Worm (Caenorhabditis elegans) whole organism, L2 larva: ENCODE measurements around the gene snt-2.

Source experiments
- lin-39 ChIP-seq: fragments of 150-350 bp; optimal IDR thresholded peaks from 2 replicates; lab custom pipeline; 2014; ENCODE audit warnings: missing biosample characterization, missing genetic modification reagents, missing genetic modification characterization
- lsy-2 ChIP-seq, 2 experiments: fragments of 150-350 bp in 1 of 2; sonication (generic microtip) in 1 of 2; optimal IDR thresholded peaks; 2 replicates each; lab custom pipeline; 2014 to 2017; ENCODE audit warnings: missing biosample characterization in 2 of 2, missing genetic modification characterization in 2 of 2
- nhr-10 ChIP-seq: sonication (generic microtip); optimal IDR thresholded peaks from 2 replicates; lab custom pipeline; 2017; ENCODE audit warnings: missing biosample characterization, missing genetic modification characterization
- nhr-11 ChIP-seq: fragments of 150-350 bp; optimal IDR thresholded peaks from 2 replicates; lab custom pipeline; 2014; ENCODE audit warnings: missing biosample characterization, missing genetic modification characterization
- nhr-23 ChIP-seq: fragments of 150-350 bp; optimal IDR thresholded peaks from 2 replicates; lab custom pipeline; 2014; ENCODE audit warnings: missing biosample characterization, missing genetic modification reagents, missing genetic modification characterization
- sma-9 ChIP-seq, 2 experiments: fragments of 150-350 bp in 1 of 2; sonication (generic microtip) in 1 of 2; optimal IDR thresholded peaks; 2 replicates each; lab custom pipeline; 2014 to 2016; ENCODE audit warnings: missing genetic modification characterization in 2 of 2, mild to moderate bottlenecking in 1 of 2, missing biosample characterization in 1 of 2, missing compliant biosample characterization in 1 of 2, missing genetic modification reagents in 1 of 2, moderate library complexity in 1 of 2
- unc-39 ChIP-seq: fragments of 150-350 bp; optimal IDR thresholded peaks from 2 replicates; lab custom pipeline; 2014; ENCODE audit warnings: missing biosample characterization, missing genetic modification characterization
- ztf-11 ChIP-seq: sonication (generic microtip); optimal IDR thresholded peaks from 2 replicates; lab custom pipeline; 2017; ENCODE audit warnings: missing biosample characterization, missing genetic modification characterization

ce11 chrIII:778771-779170, 14.8 kb downstream of the snt-2 start, which contains the start of gene alh-11:
- TF ChIP-seq ztf-11 (tag; lab: Kevin White, UChicago) = no peak
- no peak for TF ChIP-seq lin-39 (tag; lab: Kevin White, UChicago)
- no peak for TF ChIP-seq sma-9 (GFP tag; optimal IDR thresholded peaks at IDR 0.05; lab: Kevin White, UChicago)
- TF ChIP-seq sma-9 (tag; optimal IDR thresholded peaks at IDR 0.05; lab: Kevin White, UChicago) = no peak
- TF ChIP-seq nhr-10 = no peak
- no peak for TF ChIP-seq lsy-2 (tag; optimal IDR thresholded peaks at IDR 0.05; lab: Kevin White, UChicago)
- no peak for TF ChIP-seq unc-39 (tag; lab: Kevin White, UChicago)
- no peak for TF ChIP-seq nhr-11
- no peak for TF ChIP-seq nhr-23 (tag; lab: Kevin White, UChicago)
